Fruit fly (Drosophila melanogaster): ENCODE results near the gene CG33340.

The CG33340 gene

DNA sequence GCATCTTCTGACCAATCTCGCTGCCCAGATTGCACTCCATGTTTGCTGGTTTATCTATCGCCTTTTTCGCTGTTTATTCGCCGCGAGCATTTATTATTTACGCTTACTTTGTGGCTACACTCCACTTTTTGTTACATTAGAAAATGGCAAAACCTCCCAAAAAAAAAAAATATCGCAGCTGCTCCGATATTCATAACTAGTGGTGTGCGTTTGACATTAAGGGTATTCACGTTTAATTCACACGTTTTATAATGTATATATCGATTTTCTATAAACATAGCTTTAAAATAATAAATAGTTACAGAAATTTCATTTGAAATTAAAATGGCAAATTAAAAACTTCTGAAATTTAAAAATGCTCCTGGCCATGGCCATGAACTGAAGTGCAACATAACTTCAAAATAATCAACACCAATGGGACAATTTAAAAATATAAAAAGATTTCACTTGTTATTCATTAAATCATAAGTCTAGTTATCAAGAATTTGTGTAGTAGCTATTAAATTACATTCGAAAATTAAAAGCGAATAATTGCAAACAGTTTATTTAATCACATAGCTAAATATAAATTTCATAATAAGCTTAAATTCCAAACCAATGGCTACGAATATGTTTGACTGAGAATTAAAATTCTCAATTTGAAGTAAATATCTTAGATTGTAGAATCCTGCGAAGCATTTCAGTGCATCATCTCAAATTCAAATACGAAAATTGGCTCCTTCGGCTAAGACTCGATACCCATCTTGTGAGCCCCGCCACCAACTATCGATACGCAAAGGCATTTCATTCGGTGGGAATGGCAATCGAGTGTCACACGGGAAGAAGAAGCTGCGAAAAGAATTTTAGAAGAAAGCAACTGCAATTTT, 44.5 kb upstream of the CG33340 start, which contains the start of the genes Nab2 and BRWD3 (continued):
- no peak for TF ChIP-seq CG17568 (GFP tag; optimal IDR thresholded peaks at IDR 0.05)
- TF ChIP-seq HLH4C (GFP tag; IDR thresholded peaks at IDR 0.05; ENCODE audit: partially characterized antibody), result peak; percentile 43
- TF ChIP-seq Lim3 (GFP tag; IDR thresholded peaks at IDR 0.05), result no peak
- peak; percentile 18 for TF ChIP-seq Sin3A (optimal IDR thresholded peaks at IDR 0.05)
- TF ChIP-seq wek (GFP tag; optimal IDR thresholded peaks at IDR 0.05), result peak; percentile 83
- TF ChIP-seq Dfd (GFP tag; optimal IDR thresholded peaks at IDR 0.05), result no peak
- no peak for TF ChIP-seq CG3163 (GFP tag; optimal IDR thresholded peaks at IDR 0.05)
- no peak for TF ChIP-seq unpg (GFP tag; optimal IDR thresholded peaks at IDR 0.05)
- TF ChIP-seq CG16815 (GFP tag; optimal IDR thresholded peaks at IDR 0.05), result peak; percentile 38
- TF ChIP-seq klu (GFP tag; IDR thresholded peaks at IDR 0.05), result no peak
- peak; percentile 21 for TF ChIP-seq fd96Cb (tag; optimal IDR thresholded peaks at IDR 0.05)
- TF ChIP-seq ERR (GFP tag; optimal IDR thresholded peaks at IDR 0.05), result no peak
- TF ChIP-seq fru (optimal IDR thresholded peaks at IDR 0.05), result no peak
- TF ChIP-seq Neu2 (GFP tag; optimal IDR thresholded peaks at IDR 0.05; ENCODE audit: borderline replicate concordance), result no peak
- no peak for TF ChIP-seq scrt (GFP tag; optimal IDR thresholded peaks at IDR 0.05)
- TF ChIP-seq eyg (GFP tag; optimal IDR thresholded peaks at IDR 0.05), result no peak
- TF ChIP-seq CG8089 (GFP tag; optimal IDR thresholded peaks at IDR 0.05), result no peak
- TF ChIP-seq CG11695 (GFP tag; IDR thresholded peaks at IDR 0.05), result no peak
- TF ChIP-seq HLH54F (GFP tag; optimal IDR thresholded peaks at IDR 0.05), result no peak
- no peak for TF ChIP-seq Kr (GFP tag; optimal IDR thresholded peaks at IDR 0.05)
- no peak for TF ChIP-seq Asciz (GFP tag; optimal IDR thresholded peaks at IDR 0.05)
- no peak for TF ChIP-seq CG1529 (GFP tag; optimal IDR thresholded peaks at IDR 0.05)
- TF ChIP-seq so (GFP tag; IDR thresholded peaks at IDR 0.05), result no peak
- no peak for TF ChIP-seq CG8944 (GFP tag; optimal IDR thresholded peaks at IDR 0.05)
- TF ChIP-seq sc (optimal IDR thresholded peaks at IDR 0.05), result no peak
- TF ChIP-seq sc (GFP tag; optimal IDR thresholded peaks at IDR 0.05), result no peak
- TF ChIP-seq Nf-YA (GFP tag; IDR thresholded peaks at IDR 0.05), result no peak
- TF ChIP-seq jigr1 (GFP tag; IDR thresholded peaks at IDR 0.05), result no peak
- TF ChIP-seq pan (optimal IDR thresholded peaks at IDR 0.05), result no peak
- peak in 1 of 2 experiments; percentile 31 for TF ChIP-seq pan (GFP tag; optimal IDR thresholded peaks at IDR 0.05 in 1 of 2, IDR thresholded peaks at IDR 0.05 in 1 of 2)
- TF ChIP-seq CG12219 (GFP tag; optimal IDR thresholded peaks at IDR 0.05), result no peak
- TF ChIP-seq NC2β (GFP tag; optimal IDR thresholded peaks at IDR 0.05), result no peak
- TF ChIP-seq zen (tag; optimal IDR thresholded peaks at IDR 0.05), result peak; percentile 28
- peak; percentile 26; the same call in 2 of the 3 replicates for TF ChIP-seq CG34224 (GFP tag; IDR thresholded peaks at IDR 0.05; ENCODE audit: partially characterized antibody)
- peak; percentile 75 for TF ChIP-seq bbx (GFP tag; IDR thresholded peaks at IDR 0.05; ENCODE audit: partially characterized antibody)
- TF ChIP-seq CG15514 (GFP tag; optimal IDR thresholded peaks at IDR 0.05), result peak; percentile 34
- TF ChIP-seq CG17361 (GFP tag; IDR thresholded peaks at IDR 0.05), result no peak; the same call in 2 of the 3 replicates
- TF ChIP-seq CG13424 (tag; optimal IDR thresholded peaks at IDR 0.05), result peak; percentile 57
- peak; percentile 22; the same call in 1 of the 2 replicates for TF ChIP-seq lmd (GFP tag; IDR thresholded peaks at IDR 0.05)
- no peak for TF ChIP-seq ems (GFP tag; optimal IDR thresholded peaks at IDR 0.05)
- peak; percentile 36; the same call in 1 of the 2 replicates for TF ChIP-seq stc (GFP tag; IDR thresholded peaks at IDR 0.05)
- 0 out of 2 replicates have a peak, but pooled peaks have one; percentile 34 for TF ChIP-seq al (GFP tag; IDR thresholded peaks at IDR 0.05)
- no peak for TF ChIP-seq CG31365 (tag; optimal IDR thresholded peaks at IDR 0.05)
- TF ChIP-seq grn (GFP tag; optimal IDR thresholded peaks at IDR 0.05), result no peak
- TF ChIP-seq CG8924 (tag; optimal IDR thresholded peaks at IDR 0.05), result peak; percentile 42
- TF ChIP-seq dan (GFP tag; IDR thresholded peaks at IDR 0.05), result no peak
- no peak for TF ChIP-seq CG18764 (GFP tag; optimal IDR thresholded peaks at IDR 0.05)
- no peak for TF ChIP-seq CG43689 (GFP tag; IDR thresholded peaks at IDR 0.05)
- TF ChIP-seq CG11093 (GFP tag; IDR thresholded peaks at IDR 0.05), result no peak
- peak; percentile 78 for TF ChIP-seq Sry-δ (GFP tag; optimal IDR thresholded peaks at IDR 0.05)
- TF ChIP-seq ase (GFP tag; IDR thresholded peaks at IDR 0.05), result peak; percentile 39; the same call in 1 of the 3 replicates
